Fruit fly (Drosophila melanogaster): ENCODE results near the gene CG14435.

Gene CG14435

dm6 chrX:6861523-6862077 lies 17.9 kb upstream of the CG14435 start (continued):
- TF ChIP-seq CG4360 (GFP tag; IDR thresholded peaks at IDR 0.05) (0 out of 2 replicates have a peak, but pooled peaks have one; percentile 33), Kr (GFP tag; optimal IDR thresholded peaks at IDR 0.05) (peak; percentile 81), pho (GFP tag; optimal IDR thresholded peaks at IDR 0.05) (peak; percentile 40), knrl (GFP tag; IDR thresholded peaks at IDR 0.05; ENCODE audit: partially characterized antibody) (no peak; the same call in 2 of the 3 replicates), CG16863 (GFP tag; optimal IDR thresholded peaks at IDR 0.05) (no peak), Fer1 (GFP tag; optimal IDR thresholded peaks at IDR 0.05) (peak; percentile 20), CG12236 (GFP tag; optimal IDR thresholded peaks at IDR 0.05) (no peak), CG11695 (GFP tag; IDR thresholded peaks at IDR 0.05) (peak; percentile 63; the same call in 2 of the 3 replicates), Neu2 (GFP tag; optimal IDR thresholded peaks at IDR 0.05; ENCODE audit: borderline replicate concordance) (no peak), gsb-n (tag; optimal IDR thresholded peaks at IDR 0.05) (peak; percentile 21), grau (tag; optimal IDR thresholded peaks at IDR 0.05) (peak; percentile 64), sens (GFP tag) (peak; percentile 84), Ptx1 (GFP tag; IDR thresholded peaks at IDR 0.05) (peak; percentile 68), pfk (GFP tag; optimal IDR thresholded peaks at IDR 0.05) (peak; percentile 95), Dip3 (GFP tag; optimal IDR thresholded peaks at IDR 0.05) (peak; percentile 79), CG12769 (tag; optimal IDR thresholded peaks at IDR 0.05) (peak; percentile 96), CG16779 (GFP tag; IDR thresholded peaks at IDR 0.05) (no peak), Antp (GFP tag; optimal IDR thresholded peaks at IDR 0.05) (no peak), CG15269 (tag; optimal IDR thresholded peaks at IDR 0.05) (peak; percentile 72), BEAF-32 (GFP tag; optimal IDR thresholded peaks at IDR 0.05) (no peak), dmrt99B (tag; optimal IDR thresholded peaks at IDR 0.05) (peak; percentile 66), CG34376 (GFP tag; optimal IDR thresholded peaks at IDR 0.05) (peak; percentile 88), CG4820 (GFP tag; optimal IDR thresholded peaks at IDR 0.05) (no peak), Hr78 (GFP tag; optimal IDR thresholded peaks at IDR 0.05) (peak in 1 of 2 experiments; percentile 73), BtbVII (GFP tag; optimal IDR thresholded peaks at IDR 0.05) (peak; percentile 18), GATAe (GFP tag; conservative IDR thresholded peaks at IDR 0.05) (no peak; the same call in 1 of the 2 replicates), CG1602 (GFP tag; optimal IDR thresholded peaks at IDR 0.05) (no peak), CG3065 (GFP tag; optimal IDR thresholded peaks at IDR 0.05) (peak; percentile 20), CG31388 (GFP tag; optimal IDR thresholded peaks at IDR 0.05) (no peak), CG3838 (GFP tag; optimal IDR thresholded peaks at IDR 0.05) (no peak), lilli (GFP tag; optimal IDR thresholded peaks at IDR 0.05) (peak; percentile 54), en (GFP tag; optimal IDR thresholded peaks at IDR 0.05) (no peak), sim (GFP tag; IDR thresholded peaks at IDR 0.05) (no peak; the same call in 1 of the 2 replicates), Poxn (GFP tag; IDR thresholded peaks at IDR 0.05) (no peak), CG18262 (tag; optimal IDR thresholded peaks at IDR 0.05) (peak; percentile 69), CG11247 (GFP tag; IDR thresholded peaks at IDR 0.05) (peak; percentile 63; the same call in 1 of the 2 replicates), Hsf (GFP tag; optimal IDR thresholded peaks at IDR 0.05) (peak; percentile 43), CG10462 (GFP tag; optimal IDR thresholded peaks at IDR 0.05) (no peak), ato (GFP tag; IDR thresholded peaks at IDR 0.05; ENCODE audit: partially characterized antibody) (no peak), CG8924 (tag; optimal IDR thresholded peaks at IDR 0.05) (peak; percentile 55), ERR (GFP tag; optimal IDR thresholded peaks at IDR 0.05) (no peak), crp (GFP tag; optimal IDR thresholded peaks at IDR 0.05) (no peak), grn (GFP tag; optimal IDR thresholded peaks at IDR 0.05) (peak; percentile 89), CG14014 (GFP tag; IDR thresholded peaks at IDR 0.05) (peak; percentile 68), twi (tag; optimal IDR thresholded peaks at IDR 0.05) (peak; percentile 5), Pdp1 (GFP tag; optimal IDR thresholded peaks at IDR 0.05) (peak in 1 of 2 experiments; percentile 94), prd (optimal IDR thresholded peaks at IDR 0.05) (no peak), prd (GFP tag; IDR thresholded peaks at IDR 0.05) (peak; percentile 74), cg (GFP tag; optimal IDR thresholded peaks at IDR 0.05) (peak; percentile 91), CG15479 (GFP tag; optimal IDR thresholded peaks at IDR 0.05) (peak; percentile 94)

Measured in whole organism, embryonic.